Worm (Caenorhabditis elegans): ENCODE data around the gene R06F6.14.

DNA sequence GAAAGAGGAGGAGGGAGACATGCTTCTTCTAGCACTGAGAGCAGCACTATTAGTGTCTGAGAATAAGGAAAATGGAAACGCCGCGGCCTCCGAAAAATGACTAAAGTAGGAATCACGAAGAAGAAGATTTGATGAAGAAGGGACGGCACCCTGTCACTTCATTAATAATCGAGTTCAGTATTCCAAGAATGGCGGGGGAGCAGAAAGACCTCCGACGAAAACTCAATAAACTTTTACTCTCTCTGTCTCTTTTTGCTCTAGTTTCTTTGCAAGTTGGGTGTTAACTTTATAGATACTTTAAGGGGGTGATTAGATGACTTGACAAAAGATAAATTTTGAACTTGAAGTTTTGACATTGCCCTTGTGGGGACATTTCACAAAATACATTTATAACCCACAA is 39.8 kb upstream of the R06F6.14 start:
- TF ChIP-seq fkh-10 (GFP tag; optimal IDR thresholded peaks at IDR 0.05): no peak
- no peak for TF ChIP-seq nfya-1 (tag; optimal IDR thresholded peaks at IDR 0.05)
- no peak for TF ChIP-seq tbx-2 (tag; optimal IDR thresholded peaks at IDR 0.05)
- TF ChIP-seq ztf-16 (tag; optimal IDR thresholded peaks at IDR 0.05): no peak
- TF ChIP-seq fax-1 (tag; optimal IDR thresholded peaks at IDR 0.05): no peak

Measured in whole organism, late embryonic.